Worm (Caenorhabditis elegans): ENCODE data around the gene Y97E10AR.3.

DNA sequence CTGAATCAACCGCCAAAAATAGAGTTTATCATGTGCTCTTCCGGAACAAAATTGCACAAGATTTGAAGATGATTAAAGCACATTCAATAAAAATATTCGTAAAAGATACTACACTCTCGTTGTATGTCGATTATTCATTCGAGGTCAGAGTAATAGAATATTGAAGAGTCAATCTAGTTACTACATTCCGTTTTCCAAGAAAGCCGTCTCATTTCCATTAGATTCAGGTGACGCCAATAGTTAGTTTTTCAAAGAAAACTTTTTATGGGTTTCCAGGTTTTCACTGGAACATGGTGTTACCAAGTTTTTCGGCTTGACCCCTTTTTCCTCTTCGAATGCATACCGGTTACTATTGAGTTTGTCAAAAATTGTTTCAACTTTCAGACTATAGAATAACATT lies 36.8 kb downstream of the Y97E10AR.3 start:
- TF ChIP-seq scrt-1 (GFP tag; IDR thresholded peaks at IDR 0.05): no peak
- no peak for TF ChIP-seq flt-1 (GFP tag; IDR thresholded peaks at IDR 0.05)
- no peak for TF ChIP-seq tbx-11 (GFP tag; IDR thresholded peaks at IDR 0.05)
- TF ChIP-seq ceh-13 (GFP tag; optimal IDR thresholded peaks at IDR 0.05): no peak
- no peak for TF ChIP-seq ama-1 (optimal IDR thresholded peaks at IDR 0.05)
- TF ChIP-seq B0310.2 (tag; optimal IDR thresholded peaks at IDR 0.05): no peak
